Fruit fly (Drosophila melanogaster): ENCODE results near the gene Exn.

DNA sequence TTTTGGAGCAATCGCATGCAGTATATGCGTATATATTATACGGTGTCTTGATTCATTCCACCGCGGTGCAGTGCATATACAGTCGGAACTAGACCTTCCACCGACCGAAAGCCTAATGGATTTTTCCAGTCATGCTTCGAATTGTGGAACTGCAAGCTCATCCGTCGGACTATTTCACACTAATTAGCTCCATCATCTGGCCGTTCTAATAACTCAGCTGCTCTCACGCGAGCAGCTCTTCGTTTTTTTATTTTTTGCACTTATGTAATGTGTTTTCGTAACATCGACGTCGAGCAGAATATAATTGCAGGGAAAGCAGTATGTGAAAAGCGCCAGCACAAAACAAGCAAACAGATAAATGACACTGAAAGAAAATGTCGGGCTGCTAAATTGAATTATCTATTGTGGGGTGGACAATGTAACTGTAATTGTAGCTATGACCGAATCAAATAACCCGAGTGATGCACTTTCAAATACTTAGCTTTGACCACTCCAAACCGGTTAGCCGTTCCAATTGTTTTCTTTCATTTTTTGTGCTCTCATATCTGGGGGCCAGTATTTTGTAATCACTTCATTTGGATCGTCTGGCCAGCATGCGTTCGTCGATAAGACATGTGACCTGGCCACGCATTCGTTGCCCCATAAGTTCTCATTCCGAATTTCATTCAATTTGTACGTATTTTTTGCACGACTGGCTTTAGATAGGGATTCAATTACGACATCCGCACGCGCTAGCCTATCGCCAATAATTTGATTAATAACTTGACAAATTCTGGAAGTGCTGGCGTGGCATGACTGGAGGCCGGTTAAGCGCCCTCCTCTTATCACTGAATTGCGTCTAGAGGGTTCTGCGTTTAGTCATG, 12.0 kb upstream of the Exn start, which contains the start of gene Cpr73D:
- TF ChIP-seq CG33017 (tag; optimal IDR thresholded peaks at IDR 0.05), result no peak
- no peak for TF ChIP-seq CG7101 (tag; optimal IDR thresholded peaks at IDR 0.05)
- peak; percentile 80 for TF ChIP-seq kay (GFP tag; ENCODE audit: borderline replicate concordance)
- peak in 1 of 2 experiments; percentile 25 for TF ChIP-seq cnc (optimal IDR thresholded peaks at IDR 0.05)
